Worm (Caenorhabditis elegans) whole organism, mixed stage, embryonic: Measurements from ENCODE around the gene lect-2.

ENCODE experiments used
- unc-39 ChIP-seq: fragments of 150-350 bp; optimal IDR thresholded peaks from 2 replicates; lab custom pipeline; 2014; ENCODE audit warnings: missing biosample characterization, missing genetic modification characterization
- unc-62 ChIP-seq: fragments of 150-350 bp; optimal IDR thresholded peaks from 2 replicates; lab custom pipeline; 2014; ENCODE audit warnings: missing biosample characterization, missing genetic modification reagents, missing genetic modification characterization
- ztf-11 ChIP-seq: fragments of 150-350 bp; optimal IDR thresholded peaks from 2 replicates; lab custom pipeline; 2014; ENCODE audit warnings: missing biosample characterization, missing genetic modification characterization

DNA sequence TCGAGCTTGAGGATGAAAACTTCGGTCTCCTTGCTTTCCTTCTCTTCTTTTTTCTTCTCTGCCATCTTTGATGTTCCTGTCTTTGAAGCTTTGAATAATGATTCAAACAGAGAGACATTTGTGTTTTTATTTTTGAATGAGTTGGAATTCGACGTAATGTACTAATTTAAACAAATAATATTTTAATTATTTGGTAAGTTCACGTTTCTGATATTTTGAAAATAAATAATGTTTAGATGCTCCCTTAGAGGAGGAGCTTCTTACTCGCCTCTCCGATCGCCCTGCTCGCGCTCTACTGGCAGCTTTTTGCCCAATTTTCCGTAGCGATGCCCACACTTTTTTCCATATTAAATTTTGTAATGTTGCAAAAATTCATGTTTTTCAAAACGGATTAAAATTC, 10.6 kb downstream of the lect-2 start, which contains the start of the genes K05F1.9 and K05F1.1:
- TF ChIP-seq unc-39 (tag; lab: Kevin White, UChicago): no peak
- TF ChIP-seq unc-62 (GFP tag; lab: Kevin White, UChicago): no peak
- no peak for TF ChIP-seq ztf-11 (tag; lab: Kevin White, UChicago)
